Worm (Caenorhabditis elegans) whole organism, early embryonic: Measurements from ENCODE around the gene F16F9.3.

Experiments used
- F13C5.2 ChIP-seq: sonication (generic microtip); optimal IDR thresholded peaks from 2 replicates; lab custom pipeline; 2017; ENCODE audit warnings: mild to moderate bottlenecking, missing genetic modification characterization, inconsistent platforms, missing compliant biosample characterization
- aly-1 ChIP-seq: sonication (generic microtip); optimal IDR thresholded peaks from 2 replicates; lab custom pipeline; 2016; ENCODE audit warnings: missing genetic modification characterization, missing compliant biosample characterization
- ama-1 ChIP-seq: fragments of 150-350 bp; optimal IDR thresholded peaks from 2 replicates; lab custom pipeline; 2014
- hmbx-1 ChIP-seq: sonication (generic microtip); optimal IDR thresholded peaks from 2 replicates; lab custom pipeline; 2016; ENCODE audit warnings: mild to moderate bottlenecking, missing genetic modification characterization, missing compliant biosample characterization
- scrt-1 ChIP-seq: fragments of 200-800 bp; sonication (Bioruptor generic); IDR thresholded peaks from 2 replicates; pipeline ENCODE4 v1.3.6; 2022; ENCODE audit warnings: missing genetic modification characterization, missing compliant biosample characterization
- tra-4 ChIP-seq: sonication (generic microtip); optimal IDR thresholded peaks from 2 replicates; lab custom pipeline; 2017; ENCODE audit warnings: missing genetic modification characterization, missing compliant biosample characterization

DNA sequence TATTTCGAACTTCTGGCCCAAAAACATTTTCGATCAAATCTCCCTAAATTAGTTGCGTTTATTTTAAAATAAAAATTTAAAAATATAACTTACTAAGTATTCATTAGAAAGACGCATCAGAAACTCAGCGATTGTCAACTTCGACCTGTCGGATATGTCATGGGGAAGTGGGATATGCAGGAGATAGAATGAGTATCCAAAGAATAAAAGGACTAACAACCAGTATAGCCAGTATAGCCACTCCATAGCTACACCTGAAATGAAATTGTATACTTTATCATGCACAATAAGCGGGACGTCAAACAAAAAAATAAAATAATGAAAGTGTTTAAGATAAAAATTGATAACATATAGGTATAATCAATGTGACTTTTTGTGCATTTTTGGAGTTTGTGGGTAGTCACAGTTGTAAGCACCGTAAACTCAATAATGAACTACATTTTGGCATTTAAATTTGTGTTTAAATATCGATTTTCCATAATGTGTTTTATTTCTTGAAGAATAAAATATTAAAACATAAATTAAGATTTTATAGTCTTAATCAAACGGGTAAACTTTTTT lies 5.8 kb downstream of the F16F9.3 start, which contains the start of gene F16F9.4:
- TF ChIP-seq hmbx-1 (tag; lab: Kevin White, UChicago) (no peak), F13C5.2 (tag; lab: Kevin White, UChicago) (no peak), ama-1 (lab: Kevin White, UChicago) (no peak), tra-4 (no peak), aly-1 (no peak), scrt-1 (no peak)
